Worm (Caenorhabditis elegans) whole organism, midembryonic: ENCODE data around the gene eif-3.D.
A peak's percentile ranks its signal among the peaks of the same experiment; 100 is the strongest.

Source experiments
- T22C8.4 ChIP-seq: fragments of 200-800 bp; sonication (Bioruptor generic); IDR thresholded peaks from 2 replicates; pipeline ENCODE4 v1.3.6; 2022; ENCODE audit warnings: missing genetic modification characterization, missing compliant biosample characterization
- cog-1 ChIP-seq: sonication (generic microtip); optimal IDR thresholded peaks from 2 replicates; lab custom pipeline; 2016; ENCODE audit warnings: missing genetic modification characterization, missing compliant biosample characterization
- flt-1 ChIP-seq: fragments of 200-800 bp; sonication (Bioruptor generic); IDR thresholded peaks from 2 replicates; pipeline ENCODE4 v1.3.6; 2022; ENCODE audit warnings: missing genetic modification characterization, missing compliant biosample characterization
- klf-2 ChIP-seq: fragments of 200-800 bp; sonication (Bioruptor generic); conservative IDR thresholded peaks from 2 replicates; pipeline ENCODE4 v1.3.6; 2022; ENCODE audit warnings: missing genetic modification reagents, missing genetic modification characterization, missing compliant biosample characterization
- med-1 ChIP-seq: sonication (generic microtip); optimal IDR thresholded peaks from 2 replicates; lab custom pipeline; 2017; ENCODE audit warnings: missing genetic modification characterization, mild to moderate bottlenecking, missing compliant biosample characterization, antibody characterized with exemption, missing genetic modification reagents; ENCODE audit not compliant: insufficient read depth
- ref-1 ChIP-seq: fragments of 200-800 bp; sonication (Bioruptor generic); conservative IDR thresholded peaks from 2 replicates; pipeline ENCODE4 v1.3.6; 2022; ENCODE audit warnings: missing genetic modification reagents, missing genetic modification characterization, missing compliant biosample characterization
- tab-1 ChIP-seq: fragments of 200-800 bp; sonication (Bioruptor generic); IDR thresholded peaks from 2 replicates; pipeline ENCODE4 v1.3.6; 2022; ENCODE audit warnings: missing genetic modification characterization, missing compliant biosample characterization
- ztf-23 ChIP-seq: fragments of 200-800 bp; sonication (Bioruptor generic); IDR thresholded peaks from 2 replicates; pipeline ENCODE4 v1.3.6; 2022; ENCODE audit warnings: missing genetic modification reagents, missing genetic modification characterization, missing compliant biosample characterization
- ztf-29 ChIP-seq: fragments of 200-800 bp; sonication (Bioruptor generic); IDR thresholded peaks from 2 replicates; pipeline ENCODE4 v1.3.6; 2022; ENCODE audit warnings: missing genetic modification reagents, missing genetic modification characterization, missing compliant biosample characterization

The eif-3.D gene

DNA sequence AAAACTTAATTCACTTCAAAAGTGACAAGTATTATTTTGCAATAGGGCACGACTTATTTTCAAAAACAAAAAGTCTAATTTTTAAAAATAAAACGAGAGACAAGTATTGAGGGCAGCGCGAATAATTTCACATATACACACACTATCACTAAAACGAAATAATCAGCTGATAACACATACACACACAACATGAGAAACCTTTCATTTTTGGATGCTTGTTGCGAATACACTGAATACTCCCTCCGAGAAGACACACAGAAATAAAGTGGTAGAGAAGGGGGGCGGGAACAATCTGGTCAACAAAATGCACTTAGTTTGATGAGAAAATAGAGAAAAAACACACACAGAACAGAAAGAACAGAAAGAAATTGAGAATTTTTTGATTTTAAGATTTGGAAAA lies 13.0 kb upstream of the eif-3.D start:
- TF ChIP-seq ref-1 (GFP tag; lab: Robert Waterston, UW) = no peak
- no peak for TF ChIP-seq med-1 (GFP tag; lab: Kevin White, UChicago)
- TF ChIP-seq klf-2 = no peak
- TF ChIP-seq tab-1 (GFP tag; lab: Robert Waterston, UW) = no peak
- no peak for TF ChIP-seq ztf-23
- TF ChIP-seq cog-1 (tag; lab: Kevin White, UChicago) = no peak
- TF ChIP-seq ztf-29 (GFP tag; lab: Robert Waterston, UW) = no peak
- no peak for TF ChIP-seq T22C8.4 (GFP tag; lab: Robert Waterston, UW)
- no peak for TF ChIP-seq flt-1 (GFP tag; lab: Robert Waterston, UW)

DNA sequence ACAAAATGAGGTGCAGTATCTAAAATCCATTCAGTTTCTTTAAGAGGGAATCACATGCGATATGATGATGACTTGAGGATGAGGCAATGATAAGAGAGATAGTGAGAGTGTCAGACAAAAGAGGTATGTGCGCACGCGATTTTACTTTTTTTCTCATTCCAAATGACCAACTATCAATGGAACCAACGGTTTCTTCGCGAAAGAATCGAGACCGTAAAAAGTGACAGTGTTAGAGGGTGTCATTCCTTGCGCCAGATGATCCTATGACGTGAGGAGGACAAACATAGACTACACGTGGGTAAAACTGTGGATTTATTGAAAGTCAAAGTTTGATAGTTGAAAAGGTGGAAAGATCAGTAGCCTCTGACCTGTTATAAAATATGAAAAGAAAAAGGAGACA lies 12.4 kb upstream of the eif-3.D start:
- no peak for TF ChIP-seq flt-1 (GFP tag; lab: Robert Waterston, UW)
- TF ChIP-seq klf-2 = no peak
- TF ChIP-seq med-1 (GFP tag; lab: Kevin White, UChicago) = no peak
- TF ChIP-seq cog-1 (tag; lab: Kevin White, UChicago) = no peak
- no peak for TF ChIP-seq ref-1 (GFP tag; lab: Robert Waterston, UW)
- no peak for TF ChIP-seq tab-1 (GFP tag; lab: Robert Waterston, UW)

DNA sequence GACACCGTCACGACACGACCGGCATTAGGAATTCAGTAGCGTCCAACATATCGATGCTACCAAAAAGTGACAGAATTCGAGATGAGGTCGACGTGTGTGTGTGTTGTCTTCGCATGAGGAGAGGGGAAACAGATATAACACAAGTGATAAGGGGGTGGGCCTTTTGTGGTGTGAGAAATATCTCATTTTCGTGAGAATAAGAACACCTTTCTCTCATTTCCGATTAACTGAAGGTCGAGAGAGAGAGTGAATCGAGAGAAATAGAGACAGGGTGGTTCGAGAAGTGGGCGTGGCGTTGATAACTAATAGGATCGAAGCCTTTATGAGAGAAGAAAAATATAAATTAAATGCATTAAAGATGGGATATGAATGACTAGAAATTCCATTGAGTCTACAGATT lies 11.8 kb upstream of the eif-3.D start:
- TF ChIP-seq ref-1 (GFP tag; lab: Robert Waterston, UW) (no peak), T22C8.4 (GFP tag; lab: Robert Waterston, UW) (no peak), klf-2 (no peak)

DNA sequence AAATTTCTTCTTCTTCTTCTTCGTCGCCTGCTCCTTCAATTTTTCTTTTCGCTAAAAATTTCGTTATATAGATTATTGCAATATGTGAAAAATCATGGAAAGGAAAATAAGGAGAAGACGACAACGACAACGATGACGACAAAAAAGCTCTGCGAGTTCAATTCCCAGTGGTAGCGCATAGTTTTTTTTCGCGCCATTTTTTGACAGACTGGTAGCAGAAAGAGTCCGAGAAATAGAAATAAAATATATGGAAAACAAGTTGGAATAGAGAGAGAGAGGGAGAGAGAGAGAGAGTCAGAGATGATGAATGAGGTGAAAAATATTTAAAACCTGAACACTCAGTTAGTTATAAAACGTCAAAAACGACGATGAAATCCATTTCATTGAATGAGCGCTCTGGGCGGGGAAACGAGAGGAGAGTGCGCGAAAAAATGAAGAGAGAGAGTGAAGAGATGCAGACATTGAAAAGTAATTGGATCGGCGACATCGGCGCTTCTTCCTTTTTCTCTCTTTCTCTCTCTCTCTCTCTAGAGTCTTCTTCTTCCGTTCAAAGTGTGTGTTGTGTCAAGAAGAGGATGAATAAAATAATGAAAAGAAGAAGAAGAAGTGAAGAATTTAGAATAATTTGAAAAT lies 10.6 kb upstream of the eif-3.D start, which contains the start of gene pde-2:
pde-2 (minus strand) TSS at position 51 of the 633 bp plus-strand sequence.
- TF ChIP-seq flt-1 (GFP tag; lab: Robert Waterston, UW) = 0 out of 2 replicates have a peak, but pooled peaks have one; percentile 10
- TF ChIP-seq ztf-29 (GFP tag; lab: Robert Waterston, UW) = no peak
- no peak for TF ChIP-seq med-1 (GFP tag; lab: Kevin White, UChicago)
- no peak for TF ChIP-seq T22C8.4 (GFP tag; lab: Robert Waterston, UW)
- no peak for TF ChIP-seq tab-1 (GFP tag; lab: Robert Waterston, UW)
- no peak for TF ChIP-seq ref-1 (GFP tag; lab: Robert Waterston, UW)
- TF ChIP-seq ztf-23 = 0 out of 2 replicates have a peak, but pooled peaks have one; percentile 44
- TF ChIP-seq cog-1 (tag; lab: Kevin White, UChicago) = no peak
- TF ChIP-seq klf-2 = no peak

DNA sequence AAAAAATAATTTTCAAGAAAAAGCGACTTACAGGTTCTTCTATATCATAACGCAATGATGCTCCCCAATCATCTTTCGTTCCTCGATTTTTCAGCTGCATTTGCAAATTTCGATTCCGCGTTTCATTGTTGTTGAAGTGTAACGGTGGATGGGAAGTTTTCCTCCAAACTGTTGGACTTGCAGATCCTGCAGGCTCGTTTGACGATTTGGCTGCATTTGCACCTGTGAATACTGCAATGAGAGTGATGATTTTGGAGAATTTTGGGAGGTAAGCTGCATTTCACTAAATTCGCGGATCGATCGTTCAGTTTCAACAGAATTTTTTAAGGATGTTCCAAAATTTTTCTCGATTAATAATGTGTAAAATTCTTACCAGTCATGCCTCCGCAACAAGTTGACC lies 9.5 kb upstream of the eif-3.D start:
- TF ChIP-seq cog-1 (tag; lab: Kevin White, UChicago) (no peak), ref-1 (GFP tag; lab: Robert Waterston, UW) (no peak), tab-1 (GFP tag; lab: Robert Waterston, UW) (no peak), flt-1 (GFP tag; lab: Robert Waterston, UW) (no peak), ztf-29 (GFP tag; lab: Robert Waterston, UW) (no peak), T22C8.4 (GFP tag; lab: Robert Waterston, UW) (no peak), med-1 (GFP tag; lab: Kevin White, UChicago) (no peak), ztf-23 (no peak), klf-2 (no peak)

DNA sequence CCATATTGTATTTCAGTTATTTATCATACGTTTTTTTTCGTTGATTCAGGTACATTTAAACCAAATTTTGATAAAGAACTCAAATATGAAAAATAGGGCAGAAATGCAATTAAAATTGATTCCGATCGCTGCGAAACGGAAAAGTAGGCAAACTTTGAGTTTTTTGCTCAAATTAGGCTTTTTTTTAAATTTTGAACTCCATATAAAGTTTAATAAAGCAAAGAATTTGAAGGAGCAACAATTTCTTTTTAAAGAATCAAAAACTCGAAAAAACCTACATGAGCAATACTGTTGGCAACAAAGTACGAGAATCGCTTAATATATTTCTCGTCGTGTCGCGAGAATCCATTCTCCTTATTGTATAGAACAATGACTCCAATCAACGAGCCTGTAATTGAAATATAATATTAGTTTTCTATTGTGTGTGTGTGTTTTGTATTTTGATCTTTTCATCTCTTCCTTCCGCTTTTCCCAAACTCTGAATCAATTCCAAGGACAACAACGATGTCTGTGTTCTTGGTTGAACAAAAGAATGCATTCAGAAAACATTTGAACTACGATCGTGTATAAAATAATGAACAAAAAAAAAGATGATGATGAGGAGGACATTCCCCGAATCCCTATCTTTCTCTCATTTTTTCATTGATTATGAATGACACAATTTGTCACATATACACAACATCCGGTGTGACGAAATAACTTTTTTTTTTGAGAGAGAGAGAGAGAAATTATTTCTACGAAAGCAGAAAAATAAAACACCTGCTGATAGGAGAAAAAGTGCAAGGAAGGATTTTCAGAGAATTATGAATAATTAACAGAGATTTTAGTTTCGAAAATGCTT lies 7.4 kb upstream of the eif-3.D start:
- TF ChIP-seq T22C8.4 (GFP tag; lab: Robert Waterston, UW) (no peak), cog-1 (tag; lab: Kevin White, UChicago) (no peak), ztf-29 (GFP tag; lab: Robert Waterston, UW) (no peak), med-1 (GFP tag; lab: Kevin White, UChicago) (no peak), ztf-23 (no peak), ref-1 (GFP tag; lab: Robert Waterston, UW) (no peak), klf-2 (no peak), tab-1 (GFP tag; lab: Robert Waterston, UW) (no peak), flt-1 (GFP tag; lab: Robert Waterston, UW) (no peak)

DNA sequence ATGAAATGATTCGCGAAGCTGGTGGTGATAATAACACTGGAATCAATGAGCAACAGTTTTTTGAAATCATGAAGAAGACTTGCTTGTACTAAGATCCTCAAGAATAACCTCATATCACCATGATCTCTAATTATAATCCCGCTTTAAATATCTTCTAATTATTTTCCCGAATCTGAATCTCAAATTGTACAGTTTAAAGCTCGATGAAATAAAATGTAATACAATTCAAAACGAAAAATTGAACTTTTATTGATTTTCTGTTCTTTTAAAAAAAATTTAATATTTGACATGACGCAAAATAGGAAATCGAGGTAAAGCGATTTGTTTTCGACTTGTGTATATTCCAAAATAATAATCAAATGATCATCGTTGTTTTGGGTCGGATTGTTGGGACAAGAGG lies 3.5 kb upstream of the eif-3.D start:
- TF ChIP-seq klf-2 = no peak
- no peak for TF ChIP-seq T22C8.4 (GFP tag; lab: Robert Waterston, UW)
- no peak for TF ChIP-seq cog-1 (tag; lab: Kevin White, UChicago)

DNA sequence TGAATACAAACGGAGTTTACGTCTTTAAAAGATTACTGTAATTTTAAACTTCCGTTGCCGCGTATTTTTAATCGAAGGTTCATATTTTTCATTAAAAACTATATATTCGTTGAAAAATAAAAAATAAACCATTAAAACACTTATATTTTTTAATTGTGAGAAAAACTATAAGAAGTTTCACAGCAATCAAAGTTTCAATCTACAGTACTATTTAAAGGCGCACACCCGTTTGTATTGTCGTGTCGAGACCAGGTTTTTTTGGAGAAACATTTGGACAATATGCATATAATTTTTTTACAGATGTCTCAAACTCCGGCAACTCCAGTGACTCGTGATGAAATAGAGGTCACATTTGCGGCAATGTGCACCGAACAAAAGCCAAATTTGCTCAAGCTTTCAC lies 2.4 kb upstream of the eif-3.D start, which contains the start of gene R08D7.5:
R08D7.5 (plus strand) TSS at position 301 of the 400 bp plus-strand sequence.
- TF ChIP-seq med-1 (GFP tag; lab: Kevin White, UChicago) (no peak), flt-1 (GFP tag; lab: Robert Waterston, UW) (no peak), ztf-23 (no peak), cog-1 (tag; lab: Kevin White, UChicago) (no peak), T22C8.4 (GFP tag; lab: Robert Waterston, UW) (no peak), ref-1 (GFP tag; lab: Robert Waterston, UW) (no peak), ztf-29 (GFP tag; lab: Robert Waterston, UW) (no peak), tab-1 (GFP tag; lab: Robert Waterston, UW) (no peak), klf-2 (no peak)

DNA sequence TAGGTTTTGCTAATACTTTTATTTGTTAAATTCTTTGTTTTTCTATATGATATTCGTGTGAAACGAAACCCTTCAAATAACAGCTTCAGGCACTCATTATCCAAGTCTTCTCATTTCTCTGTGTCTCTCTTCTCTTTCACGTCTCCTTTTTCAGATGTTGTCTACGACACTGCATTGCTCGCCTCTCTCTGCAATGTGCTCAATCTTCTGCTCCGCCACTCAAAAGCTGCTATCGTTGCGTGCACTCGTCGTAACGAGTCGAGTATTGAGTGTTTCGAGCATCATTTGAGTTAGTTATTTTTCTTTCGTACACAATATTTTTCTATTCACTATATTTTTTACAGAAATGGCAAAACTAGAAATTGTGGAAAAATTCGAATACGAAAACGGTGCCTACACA lies 1.8 kb upstream of the eif-3.D start:
- TF ChIP-seq tab-1 (GFP tag; lab: Robert Waterston, UW) (no peak), ref-1 (GFP tag; lab: Robert Waterston, UW) (no peak), ztf-23 (no peak), cog-1 (tag; lab: Kevin White, UChicago) (no peak), klf-2 (no peak), flt-1 (GFP tag; lab: Robert Waterston, UW) (no peak), med-1 (GFP tag; lab: Kevin White, UChicago) (no peak), T22C8.4 (GFP tag; lab: Robert Waterston, UW) (no peak), ztf-29 (GFP tag; lab: Robert Waterston, UW) (no peak)
